Fruit fly (Drosophila melanogaster) S2 (cell line): Measurements from ENCODE around the gene nAChRalpha6.

ENCODE experiments used
- CG8478 ChIP-seq: fragments of >200 bp; optimal IDR thresholded peaks from 2 replicates; lab custom pipeline; 2018
- CTCF ChIP-seq, 2 experiments: fragments of >200 bp; optimal IDR thresholded peaks; 2 replicates each; lab custom pipeline; 2018

DNA sequence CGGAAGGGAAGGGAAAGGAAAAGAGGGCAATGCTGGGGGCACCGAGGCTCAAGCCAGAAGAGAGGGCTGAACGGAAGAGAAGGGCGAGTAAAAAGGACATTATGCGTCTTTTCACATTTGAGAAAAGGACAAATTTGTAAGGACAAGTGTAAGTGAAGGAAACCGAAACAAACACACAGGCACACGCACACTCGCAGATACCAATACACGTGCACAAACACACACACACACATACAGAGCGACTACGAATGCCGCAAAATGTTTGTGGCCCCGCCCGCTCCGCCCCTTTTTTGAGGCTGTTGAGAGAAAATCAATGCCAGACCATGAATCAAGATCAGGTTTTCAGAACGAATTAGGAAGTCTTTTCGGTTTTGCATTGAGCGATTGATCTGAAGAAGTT lies 132.7 kb downstream of the nAChRalpha6 start:
- TF ChIP-seq CG8478 (lab: Kevin White, UChicago) (no peak), CTCF (optimal IDR thresholded peaks at IDR 0.05; lab: Kevin White, UChicago) (no peak)
